Worm (Caenorhabditis elegans): ENCODE data around the gene fut-5.

DNA sequence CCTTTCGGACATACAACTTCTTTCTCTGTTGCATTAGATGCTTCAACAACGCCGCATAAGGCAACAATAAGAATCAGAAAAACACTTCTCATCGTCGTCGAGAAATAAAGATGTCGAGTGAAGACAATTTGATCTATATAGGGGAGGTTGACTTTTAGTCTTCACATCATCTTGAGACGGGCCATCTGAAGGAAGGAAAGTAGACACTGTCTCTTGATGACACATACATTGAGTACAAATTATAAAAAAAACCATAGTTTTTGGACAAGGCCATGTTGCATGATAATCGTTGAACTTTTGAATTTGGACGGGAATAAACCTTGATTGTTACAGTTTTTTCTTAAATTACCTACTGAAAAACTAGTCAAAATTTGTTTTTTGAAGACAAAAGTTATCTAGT, 45.8 kb downstream of the fut-5 start, which contains the start of gene clec-139:
- TF ChIP-seq flt-1 (GFP tag; IDR thresholded peaks at IDR 0.05), result no peak
- TF ChIP-seq tab-1 (GFP tag; IDR thresholded peaks at IDR 0.05), result no peak
- no peak for TF ChIP-seq med-1 (GFP tag; optimal IDR thresholded peaks at IDR 0.05; ENCODE audit: insufficient read depth)
- no peak for TF ChIP-seq T22C8.4 (GFP tag; IDR thresholded peaks at IDR 0.05)
- TF ChIP-seq ztf-29 (GFP tag; IDR thresholded peaks at IDR 0.05), result no peak
- no peak for TF ChIP-seq klf-2 (GFP tag; conservative IDR thresholded peaks at IDR 0.05)
- no peak for TF ChIP-seq ztf-23 (GFP tag; IDR thresholded peaks at IDR 0.05)
